Worm (Caenorhabditis elegans): ENCODE data around the gene ZK673.4.

- TF ChIP-seq snpc-4 (tag; optimal IDR thresholded peaks at IDR 0.05) (no peak), ceh-82 (tag; optimal IDR thresholded peaks at IDR 0.05) (no peak)
These were observed 29.3 kb downstream of the ZK673.4 start, which contains the start of the genes clec-60 and ZK666.11 for ce11 chrII:10481824-10482556.
